Fruit fly (Drosophila melanogaster) whole organism: ENCODE measurements around the gene CG14421.

ENCODE experiments used
- Dll ChIP-seq: fragments of >200 bp; optimal IDR thresholded peaks from 2 replicates; lab custom pipeline; 2017
- EcR ChIP-seq, 2 experiments: fragments of >200 bp; optimal IDR thresholded peaks; 2 replicates each; lab custom pipeline; 2017; ENCODE audit warnings: missing biosample characterization in 2 of 2, missing genetic modification characterization in 2 of 2, missing genetic modification reagents in 2 of 2
- pan ChIP-seq: fragments of >200 bp; optimal IDR thresholded peaks from 2 replicates; lab custom pipeline; 2017
- psq ChIP-seq: fragments of >200 bp; optimal IDR thresholded peaks from 2 replicates; lab custom pipeline; 2017
- usp ChIP-seq: fragments of >200 bp; optimal IDR thresholded peaks from 2 replicates; lab custom pipeline; 2017; ENCODE audit warnings: missing biosample characterization, missing genetic modification characterization, mixed read lengths

dm6 chrX:2989332-2989731 lies 48.1 kb downstream of the CG14421 start:
- TF ChIP-seq usp (no peak), psq (lab: Kevin White, UChicago) (no peak), Dll (lab: Kevin White, UChicago) (no peak), pan (lab: Kevin White, UChicago) (no peak), EcR (GFP tag; optimal IDR thresholded peaks at IDR 0.05; lab: Kevin White, UChicago) (no peak)
